Worm (Caenorhabditis elegans) whole organism, young adult: Measurements from ENCODE around the gene F59B8.1.

ENCODE experiments used
- B0261.1 ChIP-seq: sonication (generic microtip); optimal IDR thresholded peaks from 2 replicates; lab custom pipeline; 2016; ENCODE audit warnings: mild to moderate bottlenecking, missing genetic modification characterization, moderate library complexity, missing compliant biosample characterization
- B0336.3 ChIP-seq: fragments of 200-800 bp; sonication (Bioruptor generic); IDR thresholded peaks from 2 replicates; pipeline ENCODE4 v1.3.6; 2022; ENCODE audit warnings: missing genetic modification characterization, missing compliant biosample characterization
- D2030.7 ChIP-seq: fragments of 200-800 bp; sonication (Bioruptor generic); IDR thresholded peaks from 2 replicates; pipeline ENCODE4 v1.3.6; 2022; ENCODE audit warnings: missing genetic modification reagents, missing genetic modification characterization, missing compliant biosample characterization
- F10E7.11 ChIP-seq: sonication (generic microtip); optimal IDR thresholded peaks from 2 replicates; lab custom pipeline; 2017; ENCODE audit warnings: mild to moderate bottlenecking, missing genetic modification characterization, moderate library complexity, missing compliant biosample characterization
- F23B12.7 ChIP-seq: sonication (generic microtip); optimal IDR thresholded peaks from 2 replicates; lab custom pipeline; 2017; ENCODE audit warnings: missing genetic modification characterization, mild to moderate bottlenecking, missing compliant biosample characterization, antibody characterized with exemption, moderate library complexity; ENCODE audit not compliant: insufficient read depth
- F33H1.4 ChIP-seq: fragments of 200-800 bp; sonication (Bioruptor generic); IDR thresholded peaks from 2 replicates; pipeline ENCODE4 v1.3.6; 2022; ENCODE audit warnings: missing genetic modification reagents, missing genetic modification characterization, missing compliant biosample characterization
- F49E8.2 ChIP-seq: sonication (generic microtip); optimal IDR thresholded peaks from 3 replicates; lab custom pipeline; 2017; ENCODE audit warnings: missing genetic modification characterization, mild to moderate bottlenecking, missing compliant biosample characterization, antibody characterized with exemption, moderate library complexity; ENCODE audit not compliant: insufficient read depth
- F55B11.4 ChIP-seq: sonication (generic microtip); optimal IDR thresholded peaks from 2 replicates; lab custom pipeline; 2016; ENCODE audit warnings: missing compliant biosample characterization, missing genetic modification characterization, borderline replicate concordance; ENCODE audit not compliant: insufficient read depth
- K11D2.4 ChIP-seq: fragments of 200-800 bp; sonication (Bioruptor generic); IDR thresholded peaks from 2 replicates; pipeline ENCODE4 v1.3.6; 2022; ENCODE audit warnings: missing genetic modification reagents, missing genetic modification characterization, missing compliant biosample characterization
- K12H6.12 ChIP-seq: fragments of 200-800 bp; sonication (Bioruptor generic); optimal IDR thresholded peaks from 2 replicates; lab custom pipeline; 2018; ENCODE audit warnings: mild to moderate bottlenecking, missing genetic modification characterization, missing compliant biosample characterization
- T07F8.4 ChIP-seq: sonication (generic microtip); optimal IDR thresholded peaks from 2 replicates; lab custom pipeline; 2016; ENCODE audit warnings: mild to moderate bottlenecking, missing genetic modification characterization, moderate library complexity, missing compliant biosample characterization
- Y53G8AR.9 ChIP-seq: fragments of 200-800 bp; sonication (Bioruptor generic); conservative IDR thresholded peaks from 2 replicates; pipeline ENCODE4 v1.3.6; 2022; ENCODE audit warnings: missing genetic modification reagents, missing genetic modification characterization, missing compliant biosample characterization
- Y67H2A.10 ChIP-seq: fragments of 200-800 bp; sonication (Bioruptor generic); conservative IDR thresholded peaks from 2 replicates; pipeline ENCODE4 v1.3.6; 2022; ENCODE audit warnings: missing genetic modification reagents, missing genetic modification characterization, missing compliant biosample characterization
- Y79H2A.3 ChIP-seq: fragments of 200-800 bp; sonication (Bioruptor generic); conservative IDR thresholded peaks from 2 replicates; pipeline ENCODE4 v1.3.6; 2022; ENCODE audit warnings: missing genetic modification reagents, missing genetic modification characterization, missing compliant biosample characterization
- ama-1 ChIP-seq, 3 experiments: fragments of 150-350 bp in 1 of 3; sonication (generic microtip) in 2 of 3; optimal IDR thresholded peaks; 2 replicates each; lab custom pipeline; 2014 to 2018; ENCODE audit warnings: missing biosample characterization in 2 of 3, missing genetic modification characterization in 2 of 3, missing genetic modification reagents in 2 of 3
- athp-1 ChIP-seq: sonication (generic microtip); optimal IDR thresholded peaks from 2 replicates; lab custom pipeline; 2017; ENCODE audit warnings: mild to moderate bottlenecking, missing genetic modification characterization, missing compliant biosample characterization
- bed-1 ChIP-seq: fragments of 200-800 bp; sonication (Bioruptor generic); IDR thresholded peaks from 2 replicates; pipeline ENCODE4 v1.3.6; 2022; ENCODE audit warnings: missing genetic modification reagents, missing genetic modification characterization, missing compliant biosample characterization
- cebp-2 ChIP-seq: fragments of 200-800 bp; sonication (Bioruptor generic); IDR thresholded peaks from 2 replicates; pipeline ENCODE4 v1.3.6; 2022; ENCODE audit warnings: missing genetic modification characterization, missing compliant biosample characterization
- ceh-58 ChIP-seq: fragments of 200-800 bp; sonication (Bioruptor generic); IDR thresholded peaks from 2 replicates; pipeline ENCODE4 v1.3.6; 2022; ENCODE audit warnings: missing genetic modification characterization, missing compliant biosample characterization
- ceh-91 ChIP-seq: fragments of 200-800 bp; sonication (Bioruptor generic); IDR thresholded peaks from 2 replicates; pipeline ENCODE4 v1.3.6; 2022; ENCODE audit warnings: missing genetic modification reagents, missing genetic modification characterization, missing compliant biosample characterization
- die-1 ChIP-seq: sonication (generic microtip); optimal IDR thresholded peaks from 2 replicates; lab custom pipeline; 2016; ENCODE audit warnings: missing genotype, mild to moderate bottlenecking, missing genetic modification characterization, missing compliant biosample characterization
- dpff-1 ChIP-seq: sonication (generic microtip); optimal IDR thresholded peaks from 2 replicates; lab custom pipeline; 2017; ENCODE audit warnings: mild to moderate bottlenecking, missing genetic modification characterization, missing compliant biosample characterization
- egl-18 ChIP-seq: fragments of 200-800 bp; sonication (Bioruptor generic); IDR thresholded peaks from 2 replicates; pipeline ENCODE4 v1.3.6; 2022; ENCODE audit warnings: missing genetic modification reagents, missing genetic modification characterization, missing compliant biosample characterization
- ets-4 ChIP-seq: fragments of 200-800 bp; sonication (Bioruptor generic); optimal IDR thresholded peaks from 2 replicates; lab custom pipeline; 2018; ENCODE audit warnings: mild to moderate bottlenecking, missing genetic modification characterization, missing compliant biosample characterization
- hlh-12 ChIP-seq: sonication (generic microtip); optimal IDR thresholded peaks from 2 replicates; lab custom pipeline; 2016; ENCODE audit warnings: missing genetic modification characterization, missing compliant biosample characterization
- hlh-26 ChIP-seq: fragments of 200-800 bp; sonication (Bioruptor generic); conservative IDR thresholded peaks from 2 replicates; pipeline ENCODE4 v1.3.6; 2022; ENCODE audit warnings: missing genetic modification reagents, missing genetic modification characterization, missing compliant biosample characterization
- hmg-1.2 ChIP-seq: fragments of 200-800 bp; sonication (Bioruptor generic); IDR thresholded peaks from 2 replicates; pipeline ENCODE4 v1.3.6; 2022; ENCODE audit warnings: missing genetic modification reagents, missing genetic modification characterization, missing compliant biosample characterization
- hrde-1 ChIP-seq: sonication (generic microtip); optimal IDR thresholded peaks from 2 replicates; lab custom pipeline; 2016; ENCODE audit warnings: missing genetic modification characterization, mild to moderate bottlenecking, missing compliant biosample characterization, moderate library complexity, missing genotype, missing genetic modification reagents, borderline replicate concordance
- hsf-1 ChIP-seq: fragments of 200-800 bp; sonication (Bioruptor generic); IDR thresholded peaks from 2 replicates; pipeline ENCODE4 v1.3.6; 2022; ENCODE audit warnings: missing genetic modification reagents, missing genetic modification characterization, missing compliant biosample characterization
- let-526 ChIP-seq: fragments of 200-800 bp; sonication (Bioruptor generic); IDR thresholded peaks from 2 replicates; pipeline ENCODE4 v1.3.6; 2022; ENCODE audit warnings: missing genetic modification reagents, missing genetic modification characterization, missing compliant biosample characterization
- lsl-1 ChIP-seq: fragments of 200-800 bp; sonication (Bioruptor generic); optimal IDR thresholded peaks from 2 replicates; lab custom pipeline; 2018; ENCODE audit warnings: mild to moderate bottlenecking, missing genetic modification characterization, moderate library complexity, missing compliant biosample characterization
- madf-6 ChIP-seq: fragments of 200-800 bp; sonication (Bioruptor generic); IDR thresholded peaks from 2 replicates; pipeline ENCODE4 v1.3.6; 2022; ENCODE audit warnings: missing genetic modification reagents, missing genetic modification characterization, missing compliant biosample characterization
- nfya-1 ChIP-seq: sonication (generic microtip); optimal IDR thresholded peaks from 2 replicates; lab custom pipeline; 2017; ENCODE audit warnings: antibody characterized with exemption, missing compliant biosample characterization, missing genetic modification characterization, borderline replicate concordance; ENCODE audit not compliant: insufficient read depth
- nhr-120 ChIP-seq: fragments of 200-800 bp; sonication (Bioruptor generic); IDR thresholded peaks from 2 replicates; pipeline ENCODE4 v1.3.6; 2022; ENCODE audit warnings: missing genetic modification characterization, missing compliant biosample characterization
- nhr-179 ChIP-seq: sonication (generic microtip); optimal IDR thresholded peaks from 2 replicates; lab custom pipeline; 2016; ENCODE audit warnings: mild to moderate bottlenecking, missing genetic modification characterization, missing compliant biosample characterization
- nhr-27 ChIP-seq: fragments of 200-800 bp; sonication (Bioruptor generic); optimal IDR thresholded peaks from 2 replicates; lab custom pipeline; 2018; ENCODE audit warnings: mild to moderate bottlenecking, missing genetic modification characterization, moderate library complexity, missing compliant biosample characterization
- somi-1 ChIP-seq: fragments of 200-800 bp; sonication (Bioruptor generic); optimal IDR thresholded peaks from 2 replicates; lab custom pipeline; 2018; ENCODE audit warnings: mild to moderate bottlenecking, missing genetic modification characterization, missing compliant biosample characterization
- sptf-2 ChIP-seq: fragments of 200-800 bp; sonication (Bioruptor generic); optimal IDR thresholded peaks from 2 replicates; lab custom pipeline; 2018; ENCODE audit warnings: mild to moderate bottlenecking, missing genetic modification characterization, missing compliant biosample characterization
- tbx-9 ChIP-seq: sonication (generic microtip); optimal IDR thresholded peaks from 2 replicates; lab custom pipeline; 2016; ENCODE audit warnings: borderline replicate concordance, missing genetic modification characterization, inconsistent platforms, missing compliant biosample characterization
- tlf-1 ChIP-seq: fragments of 200-800 bp; sonication (Bioruptor generic); optimal IDR thresholded peaks from 2 replicates; lab custom pipeline; 2018; ENCODE audit warnings: mild to moderate bottlenecking, missing genetic modification characterization, missing compliant biosample characterization
- unc-130 ChIP-seq: sonication (generic microtip); optimal IDR thresholded peaks from 2 replicates; lab custom pipeline; 2016; ENCODE audit warnings: missing genetic modification reagents, missing genetic modification characterization, missing compliant biosample characterization
- ztf-18 ChIP-seq: sonication (generic microtip); optimal IDR thresholded peaks from 2 replicates; lab custom pipeline; 2016; ENCODE audit warnings: missing genotype, mild to moderate bottlenecking, missing genetic modification characterization, missing compliant biosample characterization
- ztf-25 ChIP-seq: fragments of 200-800 bp; sonication (Bioruptor generic); IDR thresholded peaks from 2 replicates; pipeline ENCODE4 v1.3.6; 2022; ENCODE audit warnings: missing genetic modification reagents, missing genetic modification characterization, missing compliant biosample characterization
- ztf-26 ChIP-seq: sonication (generic microtip); optimal IDR thresholded peaks from 2 replicates; lab custom pipeline; 2017; ENCODE audit warnings: missing genetic modification characterization, missing compliant biosample characterization
- ztf-28 ChIP-seq: fragments of 200-800 bp; sonication (Bioruptor generic); IDR thresholded peaks from 2 replicates; pipeline ENCODE4 v1.3.6; 2022; ENCODE audit warnings: missing genetic modification reagents, missing genetic modification characterization, missing compliant biosample characterization
- ztf-3 ChIP-seq: fragments of 200-800 bp; sonication (Bioruptor generic); optimal IDR thresholded peaks from 2 replicates; lab custom pipeline; 2018; ENCODE audit warnings: mild to moderate bottlenecking, missing genetic modification characterization, missing compliant biosample characterization

Gene F59B8.1

ce11 chrIV:9432327-9432726, 4.3 kb downstream of the F59B8.1 start:
- TF ChIP-seq F49E8.2 (tag; lab: Kevin White, UChicago) (no peak), T07F8.4 (tag; lab: Kevin White, UChicago) (no peak), F10E7.11 (tag; lab: Kevin White, UChicago) (no peak), nhr-120 (GFP tag; lab: Robert Waterston, UW) (no peak), cebp-2 (no peak), ztf-25 (no peak), ztf-3 (GFP tag; lab: Kevin White, UChicago) (no peak), nfya-1 (tag; lab: Kevin White, UChicago) (no peak)

ce11 chrIV:9438753-9439152, 10.7 kb downstream of the F59B8.1 start:
- no peak for TF ChIP-seq Y79H2A.3 (GFP tag; lab: Robert Waterston, UW)
- no peak for TF ChIP-seq sptf-2 (GFP tag; lab: Kevin White, UChicago)
- TF ChIP-seq ets-4 (GFP tag; lab: Kevin White, UChicago), result no peak
- peak; percentile 24 for TF ChIP-seq athp-1
- no peak for TF ChIP-seq ceh-91 (GFP tag; lab: Robert Waterston, UW)
- TF ChIP-seq ama-1 (optimal IDR thresholded peaks at IDR 0.05; lab: Kevin White, UChicago), result peak; percentile 89
- TF ChIP-seq ama-1 (GFP tag; optimal IDR thresholded peaks at IDR 0.05; lab: Kevin White, UChicago), result no peak
- no peak for TF ChIP-seq egl-18 (GFP tag; lab: Robert Waterston, UW)
- TF ChIP-seq F33H1.4 (GFP tag; lab: Robert Waterston, UW), result no peak
- no peak for TF ChIP-seq bed-1 (GFP tag; lab: Robert Waterston, UW)
- no peak for TF ChIP-seq somi-1
- no peak for TF ChIP-seq hlh-12 (tag; lab: Kevin White, UChicago)
- TF ChIP-seq ztf-25, result no peak
- TF ChIP-seq let-526, result 0 out of 2 replicates have a peak, but pooled peaks have one; percentile 28
- peak; percentile 57 for TF ChIP-seq ztf-26 (tag; lab: Kevin White, UChicago)
- TF ChIP-seq F23B12.7 (tag; lab: Kevin White, UChicago), result no peak
- TF ChIP-seq Y53G8AR.9 (GFP tag; lab: Robert Waterston, UW), result peak; percentile 82
- TF ChIP-seq K12H6.12 (tag; lab: Kevin White, UChicago), result no peak
- peak; percentile 93 for TF ChIP-seq B0336.3
- TF ChIP-seq hrde-1, result no peak
- no peak for TF ChIP-seq nhr-27 (tag; lab: Kevin White, UChicago)
- peak; percentile 6 for TF ChIP-seq lsl-1
- no peak for TF ChIP-seq nhr-120 (GFP tag; lab: Robert Waterston, UW)
- no peak for TF ChIP-seq B0261.1
- TF ChIP-seq hsf-1, result peak; percentile 49; the same call in 1 of the 2 replicates
- no peak for TF ChIP-seq F10E7.11 (tag; lab: Kevin White, UChicago)
- TF ChIP-seq ceh-58 (GFP tag; lab: Robert Waterston, UW), result no peak
- no peak for TF ChIP-seq nhr-179 (tag; lab: Kevin White, UChicago)
- TF ChIP-seq K11D2.4 (GFP tag; lab: Robert Waterston, UW), result no peak
- TF ChIP-seq hlh-26 (GFP tag; lab: Robert Waterston, UW), result no peak
- no peak for TF ChIP-seq Y67H2A.10
- TF ChIP-seq F55B11.4, result no peak
- TF ChIP-seq ztf-18 (tag; lab: Kevin White, UChicago), result no peak
- TF ChIP-seq madf-6 (GFP tag; lab: Robert Waterston, UW), result no peak
- TF ChIP-seq unc-130 (GFP tag; lab: Kevin White, UChicago), result no peak
- no peak for TF ChIP-seq tbx-9
- TF ChIP-seq D2030.7 (GFP tag; lab: Robert Waterston, UW), result no peak
- no peak for TF ChIP-seq ztf-28 (GFP tag; lab: Robert Waterston, UW)
- TF ChIP-seq tlf-1, result peak; percentile 86
- peak; percentile 30; the same call in 1 of the 2 replicates for TF ChIP-seq hmg-1.2
- TF ChIP-seq die-1 (tag; lab: Kevin White, UChicago), result peak; percentile 32
- no peak for TF ChIP-seq dpff-1 (tag; lab: Kevin White, UChicago)
